Fruit fly (Drosophila melanogaster) whole organism, embryonic: ENCODE measurements around the gene ZIPIC.

ENCODE experiments used
- BEAF-32 ChIP-seq: fragments of 200-800 bp; sonication (Bioruptor generic); optimal IDR thresholded peaks from 3 replicates; lab custom pipeline; 2017; ENCODE audit warnings: missing biosample characterization, missing genetic modification characterization, mild to moderate bottlenecking, moderate library complexity, missing genetic modification reagents
- BtbVII ChIP-seq: fragments of 200-800 bp; sonication (Bioruptor generic); optimal IDR thresholded peaks from 3 replicates; lab custom pipeline; 2017; ENCODE audit warnings: missing biosample characterization, mild to moderate bottlenecking, missing genetic modification characterization
- CG10462 ChIP-seq: fragments of 200-800 bp; sonication (Bioruptor generic); optimal IDR thresholded peaks from 2 replicates; lab custom pipeline; 2016; ENCODE audit warnings: missing biosample characterization, missing genetic modification characterization
- CG10654 ChIP-seq: fragments of 200-800 bp; sonication (Bioruptor generic); optimal IDR thresholded peaks from 2 replicates; lab custom pipeline; 2016; ENCODE audit warnings: missing biosample characterization, missing genetic modification characterization
- CG11093 ChIP-seq: fragments of 200-800 bp; sonication (Bioruptor generic); IDR thresholded peaks from 3 replicates; pipeline ENCODE4 v1.3.6; 2022; ENCODE audit warnings: missing biosample characterization, missing genetic modification characterization
- CG11560 ChIP-seq: fragments of 200-800 bp; sonication (Bioruptor generic); IDR thresholded peaks from 3 replicates; pipeline ENCODE4 v1.3.6; 2022; ENCODE audit warnings: missing biosample characterization, missing genetic modification characterization
- CG11696 ChIP-seq: fragments of 200-800 bp; sonication (Bioruptor generic); IDR thresholded peaks from 2 replicates; pipeline ENCODE4 v1.3.6; 2022; ENCODE audit warnings: missing biosample characterization, missing genetic modification characterization
- CG11723 ChIP-seq: fragments of 200-800 bp; sonication (Bioruptor generic); optimal IDR thresholded peaks from 2 replicates; lab custom pipeline; 2017; ENCODE audit warnings: missing biosample characterization, mild to moderate bottlenecking, missing genetic modification characterization
- CG14965 ChIP-seq: fragments of 200-800 bp; sonication (Bioruptor generic); optimal IDR thresholded peaks from 2 replicates; lab custom pipeline; 2016; ENCODE audit warnings: missing biosample characterization, missing genetic modification characterization, borderline replicate concordance
- CG1603 ChIP-seq: fragments of 200-800 bp; sonication (Bioruptor generic); optimal IDR thresholded peaks from 2 replicates; lab custom pipeline; 2019; ENCODE audit warnings: missing biosample characterization, mild to moderate bottlenecking, missing genetic modification characterization, moderate library complexity
- CG18476 ChIP-seq: fragments of 200-800 bp; sonication (Bioruptor generic); optimal IDR thresholded peaks from 2 replicates; lab custom pipeline; 2016; ENCODE audit warnings: missing biosample characterization, mild to moderate bottlenecking, missing genetic modification characterization
- CG32532 ChIP-seq: fragments of 200-800 bp; sonication (Bioruptor generic); IDR thresholded peaks from 2 replicates; pipeline ENCODE4 v1.3.6; 2022; ENCODE audit warnings: missing biosample characterization, missing genetic modification characterization
- CG3281 ChIP-seq: fragments of 200-800 bp; sonication (Bioruptor generic); optimal IDR thresholded peaks from 3 replicates; lab custom pipeline; 2017; ENCODE audit warnings: missing biosample characterization, mild to moderate bottlenecking, missing genetic modification characterization
- CG33557 ChIP-seq: fragments of 200-800 bp; sonication (Bioruptor generic); optimal IDR thresholded peaks from 2 replicates; lab custom pipeline; 2019; ENCODE audit warnings: missing biosample characterization, mild to moderate bottlenecking, missing genetic modification characterization, moderate library complexity
- CG3838 ChIP-seq: fragments of 200-800 bp; sonication (Bioruptor generic); optimal IDR thresholded peaks from 3 replicates; lab custom pipeline; 2016; ENCODE audit warnings: missing biosample characterization, missing genetic modification characterization
- CG6683 ChIP-seq: fragments of 200-800 bp; sonication (Bioruptor generic); optimal IDR thresholded peaks from 2 replicates; lab custom pipeline; 2017; ENCODE audit warnings: missing biosample characterization, mild to moderate bottlenecking, missing genetic modification characterization, missing genetic modification reagents
- CG7928 ChIP-seq: fragments of 200-800 bp; sonication (Bioruptor generic); optimal IDR thresholded peaks from 2 replicates; lab custom pipeline; 2017; ENCODE audit warnings: missing biosample characterization, mild to moderate bottlenecking, missing genetic modification characterization
- CG8089 ChIP-seq: fragments of 200-800 bp; sonication (Bioruptor generic); optimal IDR thresholded peaks from 3 replicates; lab custom pipeline; 2016; ENCODE audit warnings: missing biosample characterization, missing genetic modification characterization
- Chrac-16 ChIP-seq: fragments of 200-800 bp; sonication (Bioruptor generic); optimal IDR thresholded peaks from 3 replicates; lab custom pipeline; 2016; ENCODE audit warnings: missing biosample characterization, missing genetic modification characterization
- Dbx ChIP-seq: fragments of 200-800 bp; sonication (Bioruptor generic); IDR thresholded peaks from 3 replicates; pipeline ENCODE4 v1.3.6; 2022; ENCODE audit warnings: missing biosample characterization, missing genetic modification characterization
- Dp ChIP-seq: fragments of 200-800 bp; sonication (Bioruptor generic); optimal IDR thresholded peaks from 2 replicates; lab custom pipeline; 2018; ENCODE audit warnings: missing biosample characterization, mild to moderate bottlenecking, missing genetic modification characterization, moderate library complexity
- Ets97D ChIP-seq: fragments of 200-800 bp; sonication (Bioruptor generic); optimal IDR thresholded peaks from 3 replicates; lab custom pipeline; 2016; ENCODE audit warnings: missing biosample characterization, missing genetic modification characterization
- Fer2 ChIP-seq: fragments of 200-800 bp; sonication (Bioruptor generic); optimal IDR thresholded peaks from 2 replicates; lab custom pipeline; 2018; ENCODE audit warnings: missing biosample characterization, mild to moderate bottlenecking, missing genetic modification characterization, moderate library complexity
- Hey ChIP-seq: fragments of 200-800 bp; sonication (Bioruptor generic); optimal IDR thresholded peaks from 3 replicates; lab custom pipeline; 2018; ENCODE audit warnings: missing biosample characterization, mild to moderate bottlenecking, missing genetic modification characterization
- MESR4 ChIP-seq: fragments of 200-800 bp; sonication (Bioruptor generic); optimal IDR thresholded peaks from 2 replicates; lab custom pipeline; 2018; ENCODE audit warnings: missing biosample characterization, mild to moderate bottlenecking, missing genetic modification characterization, moderate library complexity
- Myb ChIP-seq: fragments of 200-800 bp; sonication (Bioruptor generic); optimal IDR thresholded peaks from 2 replicates; lab custom pipeline; 2016; ENCODE audit warnings: missing biosample characterization, missing genetic modification characterization
- Nf-YC ChIP-seq: fragments of 200-800 bp; optimal IDR thresholded peaks from 3 replicates; lab custom pipeline; 2019; ENCODE audit warnings: missing biosample characterization, mild to moderate bottlenecking, missing genetic modification characterization, moderate library complexity
- Rfx ChIP-seq: fragments of 200-800 bp; sonication (Bioruptor generic); IDR thresholded peaks from 2 replicates; pipeline ENCODE4 v1.3.6; 2022; ENCODE audit warnings: missing biosample characterization, missing genetic modification characterization
- Sox102F ChIP-seq: fragments of 200-800 bp; sonication (Bioruptor generic); optimal IDR thresholded peaks from 2 replicates; lab custom pipeline; 2018; ENCODE audit warnings: missing biosample characterization, mild to moderate bottlenecking, missing genetic modification characterization, moderate library complexity
- Spps ChIP-seq: fragments of 200-800 bp; sonication (Bioruptor generic); optimal IDR thresholded peaks from 2 replicates; lab custom pipeline; 2018; ENCODE audit warnings: missing biosample characterization, mild to moderate bottlenecking, missing genetic modification characterization
- Trl ChIP-seq, 3 experiments: fragments of >200 bp in 2 of 3; fragments of 200-800 bp in 1 of 3; sonication (Bioruptor generic) in 1 of 3; optimal IDR thresholded peaks; 2 replicates in 1 of 3; 3 replicates in 2 of 3; lab custom pipeline; 2016 to 2017; ENCODE audit warnings: missing biosample characterization in 1 of 3, missing genetic modification characterization in 1 of 3
- ato ChIP-seq: fragments of 200-800 bp; sonication (Bioruptor generic); IDR thresholded peaks from 2 replicates; pipeline ENCODE4 v1.3.6; 2022; ENCODE audit warnings: missing biosample characterization, missing genetic modification characterization; ENCODE audit not compliant: partially characterized antibody
- bowl ChIP-seq: fragments of 200-800 bp; sonication (Bioruptor generic); IDR thresholded peaks from 2 replicates; pipeline ENCODE4 v1.3.6; 2022; ENCODE audit warnings: missing biosample characterization, missing genetic modification characterization
- croc ChIP-seq: fragments of 200-800 bp; sonication (Bioruptor generic); conservative IDR thresholded peaks from 3 replicates; pipeline ENCODE4 v1.3.6; 2022; ENCODE audit warnings: missing biosample characterization, missing genetic modification characterization
- dm ChIP-seq: fragments of 200-800 bp; sonication (Bioruptor generic); optimal IDR thresholded peaks from 3 replicates; lab custom pipeline; 2016; ENCODE audit warnings: missing biosample characterization, missing genetic modification characterization
- dpn ChIP-seq, 2 experiments: fragments of 200-800 bp; sonication (Bioruptor generic); optimal IDR thresholded peaks; 3 replicates each; lab custom pipeline; 2016; ENCODE audit warnings: missing biosample characterization in 2 of 2, missing genetic modification characterization in 2 of 2
- ftz-f1 ChIP-seq: fragments of 200-800 bp; sonication (Bioruptor generic); optimal IDR thresholded peaks from 2 replicates; lab custom pipeline; 2016; ENCODE audit warnings: missing biosample characterization, missing genetic modification characterization
- ind ChIP-seq: fragments of 200-800 bp; sonication (Bioruptor generic); optimal IDR thresholded peaks from 3 replicates; lab custom pipeline; 2016; ENCODE audit warnings: missing biosample characterization, missing genetic modification characterization
- kni ChIP-seq: fragments of 200-800 bp; sonication (Bioruptor generic); optimal IDR thresholded peaks from 3 replicates; lab custom pipeline; 2017; ENCODE audit warnings: mild to moderate bottlenecking, missing biosample characterization, missing genetic modification reagents, missing genetic modification characterization
- lmd ChIP-seq: fragments of 200-800 bp; sonication (Bioruptor generic); IDR thresholded peaks from 2 replicates; pipeline ENCODE4 v1.3.6; 2022; ENCODE audit warnings: missing biosample characterization, missing genetic modification characterization
- luna ChIP-seq: fragments of 200-800 bp; sonication (Bioruptor generic); optimal IDR thresholded peaks from 2 replicates; lab custom pipeline; 2016; ENCODE audit warnings: missing biosample characterization, missing genetic modification characterization
- mld ChIP-seq: fragments of 200-800 bp; sonication (Bioruptor generic); IDR thresholded peaks from 3 replicates; pipeline ENCODE4 v1.3.6; 2022; ENCODE audit warnings: missing biosample characterization, missing genetic modification characterization; ENCODE audit not compliant: partially characterized antibody
- nerfin-1 ChIP-seq: fragments of 200-800 bp; sonication (Bioruptor generic); optimal IDR thresholded peaks from 3 replicates; lab custom pipeline; 2019; ENCODE audit warnings: missing biosample characterization, mild to moderate bottlenecking, missing genetic modification characterization, moderate library complexity
- nerfin-2 ChIP-seq: fragments of 200-800 bp; sonication (Bioruptor generic); IDR thresholded peaks from 2 replicates; pipeline ENCODE4 v1.3.6; 2022; ENCODE audit warnings: missing biosample characterization, missing genetic modification characterization; ENCODE audit not compliant: partially characterized antibody
- run ChIP-seq: fragments of 200-800 bp; sonication (Bioruptor generic); optimal IDR thresholded peaks from 3 replicates; lab custom pipeline; 2018; ENCODE audit warnings: missing biosample characterization, mild to moderate bottlenecking, missing genetic modification characterization
- sisA ChIP-seq: fragments of 200-800 bp; sonication (Bioruptor generic); IDR thresholded peaks from 2 replicates; pipeline ENCODE4 v1.3.6; 2022; ENCODE audit warnings: missing biosample characterization, missing genetic modification characterization
- sna ChIP-seq: fragments of 200-800 bp; sonication (Bioruptor generic); IDR thresholded peaks from 2 replicates; pipeline ENCODE4 v1.3.6; 2022; ENCODE audit warnings: missing biosample characterization, missing genetic modification characterization; ENCODE audit not compliant: partially characterized antibody
- sug ChIP-seq: fragments of 200-800 bp; optimal IDR thresholded peaks from 2 replicates; lab custom pipeline; 2019; ENCODE audit warnings: missing biosample characterization, mild to moderate bottlenecking, missing genetic modification characterization, moderate library complexity
- zen ChIP-seq: fragments of 200-800 bp; sonication (Bioruptor generic); optimal IDR thresholded peaks from 3 replicates; lab custom pipeline; 2018; ENCODE audit warnings: missing biosample characterization, mild to moderate bottlenecking, missing genetic modification characterization, moderate library complexity
- zf30C ChIP-seq: fragments of 200-800 bp; sonication (Bioruptor generic); optimal IDR thresholded peaks from 3 replicates; lab custom pipeline; 2018; ENCODE audit warnings: missing biosample characterization, mild to moderate bottlenecking, missing genetic modification characterization

Gene ZIPIC

dm6 chr3R:30004648-30005047 is 32.0 kb downstream of the ZIPIC start, which contains the start of the genes Nlp and Nph (continued):
- TF ChIP-seq Dbx (GFP tag; lab: Robert Waterston, UW) (0 out of 3 replicates have a peak, but pooled peaks have one; percentile 36), Rfx (GFP tag; lab: Robert Waterston, UW) (peak; percentile 48; the same call in 1 of the 2 replicates), Ets97D (GFP tag; lab: Kevin White, UChicago) (peak; percentile 71), Nf-YC (tag; lab: Kevin White, UChicago) (peak; percentile 39), dpn (GFP tag; optimal IDR thresholded peaks at IDR 0.05; lab: Kevin White, UChicago) (peak; percentile 36 to 41), Chrac-16 (GFP tag; lab: Kevin White, UChicago) (peak; percentile 6), kni (GFP tag; lab: Kevin White, UChicago) (no peak), bowl (no peak), Trl (optimal IDR thresholded peaks at IDR 0.05; lab: Kevin White, UChicago) (no peak), Trl (GFP tag; optimal IDR thresholded peaks at IDR 0.05; lab: Kevin White, UChicago) (peak; percentile 0), ind (GFP tag; lab: Kevin White, UChicago) (peak; percentile 13), CG11560 (tag; lab: Robert Waterston, UW) (peak; percentile 93), Myb (peak; percentile 26), Spps (tag; lab: Kevin White, UChicago) (peak; percentile 7), CG3838 (GFP tag; lab: Kevin White, UChicago) (peak; percentile 10), mld (GFP tag; lab: Robert Waterston, UW) (peak; percentile 56; the same call in 1 of the 3 replicates), nerfin-2 (GFP tag; lab: Robert Waterston, UW) (peak; percentile 78), CG7928 (GFP tag; lab: Kevin White, UChicago) (no peak), CG3281 (GFP tag; lab: Kevin White, UChicago) (peak; percentile 39), ato (peak; percentile 85), CG10654 (no peak), BtbVII (GFP tag; lab: Kevin White, UChicago) (no peak), CG18476 (GFP tag; lab: Kevin White, UChicago) (peak; percentile 32)

dm6 chr3R:30000286-30000685 is 36.4 kb downstream of the ZIPIC start, which contains the start of gene Tace:
Tace (plus strand) TSS chr3R:30000530.
- TF ChIP-seq dm (GFP tag; lab: Kevin White, UChicago): no peak
- peak; percentile 39 for TF ChIP-seq MESR4
- peak; percentile 7 for TF ChIP-seq zf30C (GFP tag; lab: Kevin White, UChicago)
- no peak for TF ChIP-seq CG11093 (GFP tag; lab: Robert Waterston, UW)
- no peak for TF ChIP-seq Fer2
- peak; percentile 7 for TF ChIP-seq BEAF-32 (GFP tag; lab: Kevin White, UChicago)
- TF ChIP-seq nerfin-1: peak; percentile 30
- no peak for TF ChIP-seq run (tag; lab: Kevin White, UChicago)
- no peak for TF ChIP-seq sisA
- peak; percentile 66 for TF ChIP-seq Dp (GFP tag; lab: Kevin White, UChicago)
- TF ChIP-seq Hey (tag; lab: Kevin White, UChicago): no peak
- TF ChIP-seq CG11723 (GFP tag; lab: Kevin White, UChicago): no peak
- peak; percentile 16 for TF ChIP-seq CG1603 (tag; lab: Kevin White, UChicago)
- no peak for TF ChIP-seq CG8089 (GFP tag; lab: Kevin White, UChicago)
- TF ChIP-seq CG33557 (GFP tag; lab: Kevin White, UChicago): no peak
- TF ChIP-seq CG14965 (GFP tag; lab: Kevin White, UChicago): no peak
- no peak for TF ChIP-seq croc
- TF ChIP-seq ftz-f1 (GFP tag; lab: Kevin White, UChicago): no peak
- no peak for TF ChIP-seq CG11696 (GFP tag; lab: Robert Waterston, UW)
- TF ChIP-seq luna (GFP tag; lab: Kevin White, UChicago): no peak
- TF ChIP-seq Sox102F (GFP tag; lab: Kevin White, UChicago): no peak
- no peak for TF ChIP-seq CG6683 (GFP tag; lab: Kevin White, UChicago)
- no peak for TF ChIP-seq sug
- TF ChIP-seq zen (tag; lab: Kevin White, UChicago): peak; percentile 48
- TF ChIP-seq CG32532 (GFP tag; lab: Robert Waterston, UW): no peak
- peak; percentile 95 for TF ChIP-seq CG10462 (GFP tag; lab: Kevin White, UChicago)
- TF ChIP-seq sna (GFP tag; lab: Robert Waterston, UW): no peak
- TF ChIP-seq lmd (GFP tag; lab: Robert Waterston, UW): no peak
- TF ChIP-seq Myb: peak; percentile 76
